Worm (Caenorhabditis elegans) whole organism, midembryonic: ENCODE results near the gene C36C5.14.

Experiments used
- T22C8.4 ChIP-seq: fragments of 200-800 bp; sonication (Bioruptor generic); IDR thresholded peaks from 2 replicates; pipeline ENCODE4 v1.3.6; 2022; ENCODE audit warnings: missing genetic modification characterization, missing compliant biosample characterization
- cog-1 ChIP-seq: sonication (generic microtip); optimal IDR thresholded peaks from 2 replicates; lab custom pipeline; 2016; ENCODE audit warnings: missing genetic modification characterization, missing compliant biosample characterization
- flt-1 ChIP-seq: fragments of 200-800 bp; sonication (Bioruptor generic); IDR thresholded peaks from 2 replicates; pipeline ENCODE4 v1.3.6; 2022; ENCODE audit warnings: missing genetic modification characterization, missing compliant biosample characterization
- klf-2 ChIP-seq: fragments of 200-800 bp; sonication (Bioruptor generic); conservative IDR thresholded peaks from 2 replicates; pipeline ENCODE4 v1.3.6; 2022; ENCODE audit warnings: missing genetic modification reagents, missing genetic modification characterization, missing compliant biosample characterization
- med-1 ChIP-seq: sonication (generic microtip); optimal IDR thresholded peaks from 2 replicates; lab custom pipeline; 2017; ENCODE audit warnings: missing genetic modification characterization, mild to moderate bottlenecking, missing compliant biosample characterization, antibody characterized with exemption, missing genetic modification reagents; ENCODE audit not compliant: insufficient read depth
- ref-1 ChIP-seq: fragments of 200-800 bp; sonication (Bioruptor generic); conservative IDR thresholded peaks from 2 replicates; pipeline ENCODE4 v1.3.6; 2022; ENCODE audit warnings: missing genetic modification reagents, missing genetic modification characterization, missing compliant biosample characterization
- tab-1 ChIP-seq: fragments of 200-800 bp; sonication (Bioruptor generic); IDR thresholded peaks from 2 replicates; pipeline ENCODE4 v1.3.6; 2022; ENCODE audit warnings: missing genetic modification characterization, missing compliant biosample characterization
- ztf-23 ChIP-seq: fragments of 200-800 bp; sonication (Bioruptor generic); IDR thresholded peaks from 2 replicates; pipeline ENCODE4 v1.3.6; 2022; ENCODE audit warnings: missing genetic modification reagents, missing genetic modification characterization, missing compliant biosample characterization
- ztf-29 ChIP-seq: fragments of 200-800 bp; sonication (Bioruptor generic); IDR thresholded peaks from 2 replicates; pipeline ENCODE4 v1.3.6; 2022; ENCODE audit warnings: missing genetic modification reagents, missing genetic modification characterization, missing compliant biosample characterization

The C36C5.14 gene

DNA sequence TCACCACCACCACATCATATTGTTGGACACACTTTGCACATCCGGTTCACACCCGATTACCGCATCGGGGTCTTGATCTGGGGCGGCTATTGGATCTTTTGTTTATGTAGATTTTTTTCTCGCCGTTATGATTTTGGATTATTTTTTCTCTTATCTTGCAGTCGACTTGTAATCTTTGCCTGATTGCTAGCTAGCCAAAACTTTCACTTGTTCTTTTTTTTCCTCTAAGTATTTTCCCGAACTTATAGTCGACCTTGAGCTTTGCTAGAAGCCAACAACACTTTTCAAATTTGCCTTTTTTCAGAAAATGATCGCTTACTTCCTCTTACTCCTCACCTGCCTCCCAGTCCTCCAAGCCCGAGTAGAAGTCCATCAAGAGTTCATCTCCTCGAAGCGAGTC is 22.7 kb upstream of the C36C5.14 start, which contains the start of gene lag-2:
lag-2 (plus strand) TSS at position 301 of the 400 bp plus-strand sequence.
- TF ChIP-seq T22C8.4 (GFP tag; lab: Robert Waterston, UW) (no peak), flt-1 (no peak), klf-2 (no peak)

DNA sequence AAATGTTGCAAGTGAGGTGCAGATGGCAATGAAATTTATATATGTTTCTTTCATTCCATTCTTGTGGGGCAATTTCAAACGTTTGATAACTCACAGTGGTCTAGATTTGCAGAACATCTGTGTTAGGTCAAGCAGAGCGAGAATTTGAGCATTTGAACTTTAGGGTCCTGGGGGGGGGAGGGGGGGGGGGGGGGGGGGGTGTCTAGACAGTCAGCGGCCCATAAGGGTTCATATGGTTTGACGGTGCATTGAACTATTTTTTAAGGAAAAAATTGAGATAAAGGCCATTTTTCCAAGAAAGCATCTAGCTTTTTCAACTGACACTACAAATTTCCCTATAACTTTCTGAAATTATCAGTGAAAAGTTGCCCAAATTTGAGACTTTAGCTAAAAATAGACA is 20.5 kb upstream of the C36C5.14 start:
- TF ChIP-seq klf-2 (no peak), flt-1 (no peak), med-1 (GFP tag; lab: Kevin White, UChicago) (no peak)

DNA sequence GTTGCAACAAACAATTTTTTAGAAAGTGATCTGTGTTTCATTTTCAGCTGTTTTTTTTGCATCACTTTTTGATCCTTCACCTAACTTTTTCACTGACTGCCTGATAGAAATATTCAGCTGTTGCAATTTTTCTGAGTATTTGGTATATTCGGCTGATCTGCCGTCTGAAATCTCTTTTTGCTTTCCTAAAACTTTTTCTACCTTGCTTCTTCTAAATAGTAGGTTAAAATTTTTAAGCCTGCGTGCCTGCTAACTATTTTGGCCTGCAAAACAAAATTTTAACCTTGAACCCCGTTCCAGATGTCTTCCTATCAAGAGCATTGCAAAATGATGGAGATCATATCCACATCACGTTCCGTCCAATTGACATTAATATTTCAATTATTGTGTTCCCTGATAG is 10.8 kb upstream of the C36C5.14 start, which contains the start of gene srab-8:
srab-8 (plus strand) TSS at position 301 of the 400 bp plus-strand sequence.
- TF ChIP-seq T22C8.4 (GFP tag; lab: Robert Waterston, UW) (no peak), tab-1 (no peak), ref-1 (GFP tag; lab: Robert Waterston, UW) (no peak), klf-2 (no peak), cog-1 (tag; lab: Kevin White, UChicago) (no peak), ztf-23 (GFP tag; lab: Robert Waterston, UW) (no peak), med-1 (GFP tag; lab: Kevin White, UChicago) (no peak), ztf-29 (GFP tag; lab: Robert Waterston, UW) (no peak), flt-1 (no peak)

DNA sequence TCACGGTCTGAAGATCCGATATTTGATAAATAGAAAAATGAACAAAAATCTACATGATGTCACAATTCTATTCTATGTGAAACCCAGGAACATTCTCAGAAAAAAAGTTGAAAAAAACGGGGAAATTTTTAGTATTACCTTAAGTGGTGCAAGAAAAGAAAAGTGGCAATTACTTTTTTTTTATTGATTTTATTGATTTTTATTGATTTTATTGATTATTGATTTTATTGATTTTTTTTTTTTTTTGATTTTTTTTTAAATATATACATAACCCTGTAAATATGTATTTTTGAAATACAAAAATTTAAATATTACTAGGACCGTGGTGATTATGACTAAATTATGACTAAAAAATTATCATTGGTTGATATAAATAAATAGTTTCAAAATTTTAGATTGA is 6.3 kb upstream of the C36C5.14 start:
- peak; percentile 57; the same call in 1 of the 2 replicates for TF ChIP-seq T22C8.4 (GFP tag; lab: Robert Waterston, UW)
- no peak for TF ChIP-seq ztf-23 (GFP tag; lab: Robert Waterston, UW)
- no peak for TF ChIP-seq klf-2
- TF ChIP-seq cog-1 (tag; lab: Kevin White, UChicago): no peak

DNA sequence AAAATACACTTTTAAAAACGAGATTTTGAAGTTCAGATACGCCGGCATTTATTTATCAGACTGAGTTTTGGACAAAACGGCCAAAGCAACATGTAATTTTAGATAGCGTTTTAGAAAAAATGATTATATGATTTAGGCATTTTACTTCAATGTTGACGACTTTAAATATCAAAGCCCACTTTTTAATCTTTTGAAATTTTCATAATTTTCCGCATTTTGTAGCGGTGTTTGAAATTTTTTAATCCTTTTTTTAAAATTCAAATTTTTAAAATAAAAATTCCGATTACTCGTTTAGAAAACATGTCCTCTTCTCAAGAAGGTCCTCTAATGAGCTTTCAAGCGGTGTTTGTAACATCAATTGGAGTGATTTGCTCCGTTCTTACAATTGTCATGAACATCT is 4.5 kb upstream of the C36C5.14 start, which contains the start of gene srbc-6:
srbc-6 (plus strand) TSS at position 301 of the 400 bp plus-strand sequence.
- no peak for TF ChIP-seq tab-1
- TF ChIP-seq cog-1 (tag; lab: Kevin White, UChicago): no peak
- no peak for TF ChIP-seq ztf-23 (GFP tag; lab: Robert Waterston, UW)
- TF ChIP-seq med-1 (GFP tag; lab: Kevin White, UChicago): no peak

DNA sequence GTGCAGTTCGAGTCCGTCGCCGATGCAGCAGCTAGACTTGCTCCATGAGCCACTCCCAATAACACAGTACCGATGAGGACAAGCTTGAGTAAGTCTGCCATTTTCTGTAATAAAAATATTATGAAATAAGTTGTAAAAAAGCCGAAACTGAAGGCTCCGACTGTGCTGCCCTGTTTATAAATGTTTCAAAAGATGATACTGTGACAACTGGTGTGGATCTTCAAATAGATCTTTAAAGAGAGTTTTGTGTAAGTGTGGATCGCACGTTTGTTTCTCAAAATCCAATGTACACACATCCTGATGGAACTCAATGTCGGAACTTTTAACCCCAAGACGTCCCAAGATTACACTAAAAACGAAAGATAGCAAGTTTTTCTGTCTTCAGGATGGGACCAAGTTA is 3.3 kb upstream of the C36C5.14 start, which contains the start of gene C36C5.15:
C36C5.15 (minus strand) TSS at position 101 of the 400 bp plus-strand sequence.
- no peak for TF ChIP-seq flt-1
- TF ChIP-seq klf-2: no peak
- no peak for TF ChIP-seq med-1 (GFP tag; lab: Kevin White, UChicago)
- TF ChIP-seq ref-1 (GFP tag; lab: Robert Waterston, UW): no peak
- TF ChIP-seq T22C8.4 (GFP tag; lab: Robert Waterston, UW): no peak
- no peak for TF ChIP-seq ztf-29 (GFP tag; lab: Robert Waterston, UW)

DNA sequence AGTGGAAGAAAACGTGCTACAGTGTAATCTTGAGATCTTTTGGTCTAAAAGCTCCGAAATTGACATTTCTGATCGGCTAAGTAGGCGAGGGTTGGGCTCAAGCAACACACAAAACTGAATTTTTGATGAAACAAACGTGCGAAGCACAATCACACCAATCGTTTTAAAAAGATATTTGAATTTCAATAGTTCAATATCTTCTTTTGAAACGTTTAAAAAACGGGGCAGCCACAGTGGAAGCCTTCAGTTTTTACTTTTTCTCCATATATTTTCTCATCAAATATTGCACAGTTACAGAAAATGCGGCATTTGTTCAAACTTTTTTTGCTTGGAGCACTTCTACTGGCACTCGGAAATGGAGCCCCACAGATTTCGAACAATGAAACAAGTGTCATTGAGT is 922 bp upstream of the C36C5.14 start, which contains the start of gene C36C5.4:
C36C5.4 (plus strand) TSS at position 301 of the 400 bp plus-strand sequence.
- TF ChIP-seq med-1 (GFP tag; lab: Kevin White, UChicago): no peak
- no peak for TF ChIP-seq flt-1
- no peak for TF ChIP-seq cog-1 (tag; lab: Kevin White, UChicago)
- TF ChIP-seq ref-1 (GFP tag; lab: Robert Waterston, UW): no peak
- TF ChIP-seq ztf-29 (GFP tag; lab: Robert Waterston, UW): no peak
- TF ChIP-seq T22C8.4 (GFP tag; lab: Robert Waterston, UW): no peak
- no peak for TF ChIP-seq tab-1
- no peak for TF ChIP-seq ztf-23 (GFP tag; lab: Robert Waterston, UW)
- no peak for TF ChIP-seq klf-2

DNA sequence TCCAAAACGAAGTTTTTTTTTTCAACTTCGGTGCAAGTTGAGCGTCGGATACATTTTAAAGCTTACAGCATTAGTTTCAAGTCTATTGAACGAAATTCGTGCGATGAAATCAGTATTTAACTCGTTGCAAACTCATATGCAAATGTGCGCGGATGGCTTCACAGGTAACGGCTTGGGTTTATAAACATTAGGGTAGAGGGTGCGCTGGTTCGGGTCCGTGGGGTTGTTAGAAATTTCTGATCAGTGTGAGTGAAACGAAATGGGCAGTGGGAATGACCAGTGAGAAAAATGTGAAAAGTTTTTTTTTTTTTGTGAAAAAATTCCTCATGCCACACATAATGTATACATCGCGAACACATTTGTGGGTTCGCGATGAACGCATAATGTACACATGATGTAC is 2.2 kb downstream of the C36C5.14 start:
- TF ChIP-seq klf-2 (no peak), flt-1 (no peak), T22C8.4 (GFP tag; lab: Robert Waterston, UW) (no peak)

DNA sequence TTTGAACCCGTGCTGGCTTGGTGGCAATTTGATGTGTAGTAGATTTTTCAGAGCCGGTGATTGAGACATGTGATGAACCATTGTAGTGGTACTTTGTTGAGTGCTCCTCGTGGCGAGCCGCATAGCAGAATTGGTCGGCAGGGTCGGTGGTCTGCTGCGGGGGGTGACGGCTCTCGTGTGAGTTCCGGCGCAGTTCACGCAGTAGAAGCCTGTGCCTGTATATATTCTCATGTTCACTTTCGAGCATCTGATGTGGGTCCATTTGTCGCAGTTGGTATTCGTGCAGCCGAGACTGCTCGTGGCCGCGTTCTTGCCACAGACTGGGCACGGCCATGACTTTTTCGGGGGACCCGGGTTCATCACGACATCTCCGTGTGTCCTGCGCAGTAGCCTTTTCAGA is 3.0 kb downstream of the C36C5.14 start:
- TF ChIP-seq cog-1 (tag; lab: Kevin White, UChicago): no peak
- TF ChIP-seq klf-2: no peak
- no peak for TF ChIP-seq ref-1 (GFP tag; lab: Robert Waterston, UW)
- no peak for TF ChIP-seq flt-1
- TF ChIP-seq T22C8.4 (GFP tag; lab: Robert Waterston, UW): no peak
- TF ChIP-seq med-1 (GFP tag; lab: Kevin White, UChicago): no peak
- TF ChIP-seq ztf-29 (GFP tag; lab: Robert Waterston, UW): no peak
- TF ChIP-seq ztf-23 (GFP tag; lab: Robert Waterston, UW): no peak
- TF ChIP-seq tab-1: no peak

DNA sequence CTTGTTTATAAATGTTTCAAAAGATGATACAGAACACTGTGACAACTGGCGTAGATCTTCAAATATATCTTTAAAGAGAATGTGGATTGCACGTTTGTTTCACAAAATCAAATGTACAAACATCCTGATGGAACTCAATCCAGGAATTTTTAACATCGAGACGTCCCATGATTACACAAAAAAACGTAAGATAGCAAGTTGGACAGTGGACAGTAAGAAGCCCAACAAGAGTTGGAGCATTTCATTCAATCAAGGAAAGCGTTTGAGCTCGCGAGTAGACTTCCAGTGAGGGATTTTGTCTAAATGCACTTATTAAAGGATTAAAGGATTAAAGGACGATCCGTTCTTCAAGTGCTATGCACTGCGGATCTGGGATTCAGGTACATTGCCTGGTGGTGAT is 6.1 kb downstream of the C36C5.14 start, which contains the start of gene C36C5.12:
C36C5.12 (minus strand) TSS at position 101 of the 400 bp plus-strand sequence.
- TF ChIP-seq tab-1: no peak
- TF ChIP-seq ztf-23 (GFP tag; lab: Robert Waterston, UW): no peak
- no peak for TF ChIP-seq klf-2
- no peak for TF ChIP-seq cog-1 (tag; lab: Kevin White, UChicago)
- no peak for TF ChIP-seq flt-1
- TF ChIP-seq ref-1 (GFP tag; lab: Robert Waterston, UW): no peak
- no peak for TF ChIP-seq T22C8.4 (GFP tag; lab: Robert Waterston, UW)
- no peak for TF ChIP-seq med-1 (GFP tag; lab: Kevin White, UChicago)
- no peak for TF ChIP-seq ztf-29 (GFP tag; lab: Robert Waterston, UW)

DNA sequence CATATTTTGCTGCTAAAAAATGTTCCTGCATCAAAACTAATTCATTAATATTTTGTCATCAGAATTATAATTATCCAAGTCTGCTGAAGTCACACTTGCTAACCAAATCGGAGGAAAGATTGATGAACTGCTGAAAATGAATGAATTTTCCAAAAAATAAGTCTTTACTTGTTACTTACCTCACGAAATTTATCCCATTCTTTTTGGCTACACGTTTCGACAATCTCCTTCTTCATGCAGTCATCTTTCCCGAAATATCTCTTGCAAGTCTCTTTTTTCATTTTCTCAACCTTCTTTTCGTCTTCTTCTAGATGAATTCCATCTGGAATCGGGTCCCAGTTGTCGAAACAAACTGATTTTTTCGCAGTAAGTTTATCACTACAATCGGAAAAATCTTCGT is 7.0 kb downstream of the C36C5.14 start:
- TF ChIP-seq ztf-29 (GFP tag; lab: Robert Waterston, UW) (no peak), med-1 (GFP tag; lab: Kevin White, UChicago) (no peak), tab-1 (no peak), ztf-23 (GFP tag; lab: Robert Waterston, UW) (no peak), ref-1 (GFP tag; lab: Robert Waterston, UW) (no peak), flt-1 (no peak), cog-1 (tag; lab: Kevin White, UChicago) (no peak), T22C8.4 (GFP tag; lab: Robert Waterston, UW) (no peak), klf-2 (no peak)
